Worm (Caenorhabditis elegans): ENCODE results near the gene lgc-56.

lgc-56 gene

ce11 chrII:5182451-5182850, 52.3 kb downstream of the lgc-56 start (continued):
- TF ChIP-seq lin-15B (tag; optimal IDR thresholded peaks at IDR 0.05) (no peak), hif-1 (tag; optimal IDR thresholded peaks at IDR 0.05) (peak in 1 of 2 experiments; percentile 65), tra-1 (GFP tag; IDR thresholded peaks at IDR 0.05) (peak; percentile 83), ztf-11 (tag; optimal IDR thresholded peaks at IDR 0.05) (no peak), spr-1 (tag; optimal IDR thresholded peaks at IDR 0.05) (peak; percentile 62), D1046.2 (GFP tag; IDR thresholded peaks at IDR 0.05) (no peak), lsy-2 (tag; optimal IDR thresholded peaks at IDR 0.05) (peak; percentile 54 to 74), tag-97 (GFP tag; IDR thresholded peaks at IDR 0.05) (no peak), nhr-11 (tag; optimal IDR thresholded peaks at IDR 0.05) (peak; percentile 58), rbr-2 (tag; optimal IDR thresholded peaks at IDR 0.05) (peak; percentile 49), F49E8.2 (tag; optimal IDR thresholded peaks at IDR 0.05; ENCODE audit: borderline replicate concordance) (no peak), nhr-25 (tag; optimal IDR thresholded peaks at IDR 0.05; ENCODE audit: borderline replicate concordance, insufficient read depth) (peak; percentile 49), hlh-30 (tag; optimal IDR thresholded peaks at IDR 0.05; ENCODE audit: insufficient read depth) (peak; percentile 98), ces-1 (GFP tag; optimal IDR thresholded peaks at IDR 0.05) (no peak), zip-11 (GFP tag; IDR thresholded peaks at IDR 0.05) (no peak), nhr-6 (tag; optimal IDR thresholded peaks at IDR 0.05) (peak; percentile 42), daf-19 (GFP tag; conservative IDR thresholded peaks at IDR 0.05) (no peak), ZK337.2 (GFP tag; IDR thresholded peaks at IDR 0.05) (no peak), ceh-32 (tag; optimal IDR thresholded peaks at IDR 0.05; ENCODE audit: poor library complexity) (no peak), F10B5.3 (tag; optimal IDR thresholded peaks at IDR 0.05) (no peak), ctbp-1 (GFP tag; IDR thresholded peaks at IDR 0.05) (peak; percentile 15; the same call in 1 of the 2 replicates), gei-8 (GFP tag; optimal IDR thresholded peaks at IDR 0.05) (peak; percentile 28), hlh-11 (tag; optimal IDR thresholded peaks at IDR 0.05) (peak; percentile 95), T20F7.1 (GFP tag; optimal IDR thresholded peaks at IDR 0.05) (peak; percentile 65), R02D3.7 (tag; optimal IDR thresholded peaks at IDR 0.05) (no peak), nhr-111 (GFP tag; optimal IDR thresholded peaks at IDR 0.05) (no peak), fkh-10 (GFP tag; optimal IDR thresholded peaks at IDR 0.05) (no peak), jun-1 (tag; optimal IDR thresholded peaks at IDR 0.05) (peak; percentile 17), hmg-1.1 (GFP tag; IDR thresholded peaks at IDR 0.05) (peak; percentile 67), nhr-28 (tag; optimal IDR thresholded peaks at IDR 0.05) (peak; percentile 81), nhr-77 (tag; optimal IDR thresholded peaks at IDR 0.05) (peak; percentile 61), F26F4.8 (GFP tag; conservative IDR thresholded peaks at IDR 0.05) (no peak), lin-39 (tag; optimal IDR thresholded peaks at IDR 0.05) (no peak), php-3 (GFP tag; IDR thresholded peaks at IDR 0.05) (peak; percentile 27; the same call in 1 of the 2 replicates), spr-3 (GFP tag; optimal IDR thresholded peaks at IDR 0.05) (no peak), mdl-1 (tag; optimal IDR thresholded peaks at IDR 0.05) (peak; percentile 53 to 79), daf-12 (tag; optimal IDR thresholded peaks at IDR 0.05) (no peak), unc-130 (GFP tag; optimal IDR thresholded peaks at IDR 0.05) (no peak), lin-1 (GFP tag; IDR thresholded peaks at IDR 0.05) (peak; percentile 71; the same call in 1 of the 2 replicates), T26A8.4 (GFP tag; IDR thresholded peaks at IDR 0.05) (peak; percentile 63), pqm-1 (tag; optimal IDR thresholded peaks at IDR 0.05) (peak; percentile 57), Y75B8A.6 (GFP tag; IDR thresholded peaks at IDR 0.05) (no peak), ztf-7 (tag; optimal IDR thresholded peaks at IDR 0.05) (peak; percentile 5), vab-7 (GFP tag; IDR thresholded peaks at IDR 0.05) (no peak), mxl-3 (GFP tag; optimal IDR thresholded peaks at IDR 0.05) (peak; percentile 94), set-16 (GFP tag; IDR thresholded peaks at IDR 0.05) (peak; percentile 29; the same call in 1 of the 2 replicates), mes-2 (tag; optimal IDR thresholded peaks at IDR 0.05; ENCODE audit: poor library complexity, severe bottlenecking) (peak; percentile 15), nhr-237 (tag; optimal IDR thresholded peaks at IDR 0.05) (no peak), dmd-9 (GFP tag; IDR thresholded peaks at IDR 0.05) (no peak), cey-2 (tag; optimal IDR thresholded peaks at IDR 0.05; ENCODE audit: borderline replicate concordance, insufficient read depth) (no peak), skn-1 (tag; optimal IDR thresholded peaks at IDR 0.05) (no peak)
